Worm (Caenorhabditis elegans) whole organism, early embryonic: ENCODE data around the gene hot-7.

Experiments used
- B0310.2 ChIP-seq: sonication (generic microtip); optimal IDR thresholded peaks from 2 replicates; lab custom pipeline; 2016; ENCODE audit warnings: mild to moderate bottlenecking, missing genetic modification characterization, missing compliant biosample characterization
- ama-1 ChIP-seq: fragments of 150-350 bp; optimal IDR thresholded peaks from 2 replicates; lab custom pipeline; 2014
- ceh-13 ChIP-seq: fragments of 200-800 bp; sonication (Bioruptor generic); optimal IDR thresholded peaks from 2 replicates; lab custom pipeline; 2018; ENCODE audit warnings: mild to moderate bottlenecking, missing genetic modification characterization, missing compliant biosample characterization
- ceh-36 ChIP-seq: sonication (generic microtip); optimal IDR thresholded peaks from 2 replicates; lab custom pipeline; 2016; ENCODE audit warnings: missing genetic modification characterization, inconsistent platforms, missing compliant biosample characterization
- ets-7 ChIP-seq: sonication (generic microtip); optimal IDR thresholded peaks from 2 replicates; lab custom pipeline; 2016; ENCODE audit warnings: missing genotype, missing genetic modification characterization, missing compliant biosample characterization
- hmbx-1 ChIP-seq: sonication (generic microtip); optimal IDR thresholded peaks from 2 replicates; lab custom pipeline; 2016; ENCODE audit warnings: mild to moderate bottlenecking, missing genetic modification characterization, missing compliant biosample characterization
- hmg-4 ChIP-seq: fragments of 200-800 bp; sonication (Bioruptor generic); optimal IDR thresholded peaks from 2 replicates; lab custom pipeline; 2018; ENCODE audit warnings: mild to moderate bottlenecking, missing genetic modification characterization, missing compliant biosample characterization
- hnd-1 ChIP-seq: sonication (generic microtip); optimal IDR thresholded peaks from 2 replicates; lab custom pipeline; 2016; ENCODE audit warnings: missing genetic modification characterization, missing compliant biosample characterization
- scrt-1 ChIP-seq: fragments of 200-800 bp; sonication (Bioruptor generic); IDR thresholded peaks from 2 replicates; pipeline ENCODE4 v1.3.6; 2022; ENCODE audit warnings: missing genetic modification characterization, missing compliant biosample characterization
- sea-1 ChIP-seq: fragments of 200-800 bp; sonication (Bioruptor generic); conservative IDR thresholded peaks from 2 replicates; pipeline ENCODE4 v1.3.6; 2022; ENCODE audit warnings: missing genetic modification characterization, missing compliant biosample characterization

- TF ChIP-seq ama-1 (lab: Kevin White, UChicago) (no peak), scrt-1 (GFP tag; lab: Robert Waterston, UW) (no peak), hmbx-1 (tag; lab: Kevin White, UChicago) (no peak), B0310.2 (tag; lab: Kevin White, UChicago) (no peak), hmg-4 (GFP tag; lab: Kevin White, UChicago) (no peak), ceh-36 (tag; lab: Kevin White, UChicago) (no peak), ets-7 (tag; lab: Kevin White, UChicago) (no peak), ceh-13 (GFP tag; lab: Kevin White, UChicago) (no peak), sea-1 (GFP tag; lab: Robert Waterston, UW) (no peak), hnd-1 (tag; lab: Kevin White, UChicago) (no peak)
Measured at ce11 chrII:14187456-14187855, 23.8 kb upstream of the hot-7 start.
